Fruit fly (Drosophila melanogaster): ENCODE data around the gene Coq8.

Coq8 gene

DNA sequence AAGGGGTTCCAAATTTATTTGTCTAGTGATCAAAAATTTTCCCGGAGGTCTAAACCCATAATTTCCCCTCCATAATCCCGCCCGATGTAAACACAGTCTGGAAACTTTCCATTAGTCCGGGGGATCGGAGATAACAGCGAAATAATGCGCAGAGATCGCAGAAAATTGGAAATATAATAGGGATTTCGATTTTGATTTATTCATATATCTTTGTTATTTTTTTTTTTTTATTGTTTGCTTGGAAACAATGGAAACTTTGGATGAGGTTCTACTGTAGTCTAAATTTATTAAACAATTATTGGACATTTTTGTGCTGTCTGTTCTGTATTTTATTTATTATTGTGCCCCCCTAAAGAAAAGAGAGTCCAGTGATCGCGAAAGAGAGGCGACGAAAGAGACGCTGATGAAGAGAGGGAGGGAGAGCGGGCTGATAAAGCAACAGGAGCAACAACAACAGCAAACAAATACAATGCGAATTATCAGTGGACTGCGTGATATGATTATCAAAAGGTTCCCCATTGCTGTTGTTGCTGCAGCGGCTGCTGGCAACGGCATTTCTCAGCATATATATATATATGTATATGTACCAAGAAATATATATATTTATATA, 5.7 kb downstream of the Coq8 start (continued):
- no peak for TF ChIP-seq CG8089 (GFP tag; optimal IDR thresholded peaks at IDR 0.05)
- TF ChIP-seq nom (GFP tag; optimal IDR thresholded peaks at IDR 0.05), result peak; percentile 39
- TF ChIP-seq so (GFP tag; IDR thresholded peaks at IDR 0.05), result no peak
- no peak for TF ChIP-seq usp (GFP tag; optimal IDR thresholded peaks at IDR 0.05)
- no peak for TF ChIP-seq CG13296 (GFP tag; optimal IDR thresholded peaks at IDR 0.05)
- no peak for TF ChIP-seq Aef1 (GFP tag; IDR thresholded peaks at IDR 0.05)
- no peak for TF ChIP-seq HLH4C (GFP tag; IDR thresholded peaks at IDR 0.05; ENCODE audit: partially characterized antibody)
- no peak for TF ChIP-seq ara (GFP tag; IDR thresholded peaks at IDR 0.05)
- TF ChIP-seq BEAF-32 (GFP tag; optimal IDR thresholded peaks at IDR 0.05), result no peak
- TF ChIP-seq esg (GFP tag; conservative IDR thresholded peaks at IDR 0.05), result no peak
- no peak for TF ChIP-seq Xbp1 (GFP tag; optimal IDR thresholded peaks at IDR 0.05)
- no peak for TF ChIP-seq CG11398 (GFP tag; optimal IDR thresholded peaks at IDR 0.05)
- TF ChIP-seq wek (GFP tag; optimal IDR thresholded peaks at IDR 0.05), result no peak
- no peak for TF ChIP-seq cato (GFP tag; optimal IDR thresholded peaks at IDR 0.05; ENCODE audit: borderline replicate concordance)
- TF ChIP-seq cad (GFP tag; optimal IDR thresholded peaks at IDR 0.05), result no peak
- TF ChIP-seq lab (GFP tag; optimal IDR thresholded peaks at IDR 0.05), result peak; percentile 44
- no peak for TF ChIP-seq CG17385 (GFP tag; optimal IDR thresholded peaks at IDR 0.05)
- TF ChIP-seq Dref (GFP tag; IDR thresholded peaks at IDR 0.05), result no peak
- TF ChIP-seq CG13775 (GFP tag; optimal IDR thresholded peaks at IDR 0.05), result no peak
- TF ChIP-seq gt (GFP tag; IDR thresholded peaks at IDR 0.05), result no peak
- no peak for TF ChIP-seq prd (optimal IDR thresholded peaks at IDR 0.05)
- TF ChIP-seq prd (GFP tag; IDR thresholded peaks at IDR 0.05), result no peak
- TF ChIP-seq Xrp1 (GFP tag; IDR thresholded peaks at IDR 0.05), result no peak
- no peak for TF ChIP-seq CG42726 (GFP tag; IDR thresholded peaks at IDR 0.05; ENCODE audit: partially characterized antibody)
- peak; percentile 45 for TF ChIP-seq mirr (GFP tag; optimal IDR thresholded peaks at IDR 0.05)
- no peak for TF ChIP-seq ttk (GFP tag; IDR thresholded peaks at IDR 0.05)
- TF ChIP-seq fd96Cb (tag; optimal IDR thresholded peaks at IDR 0.05), result no peak
- TF ChIP-seq CG12942 (GFP tag; optimal IDR thresholded peaks at IDR 0.05), result no peak
- TF ChIP-seq Lpt (GFP tag; optimal IDR thresholded peaks at IDR 0.05), result no peak
- TF ChIP-seq sc (optimal IDR thresholded peaks at IDR 0.05), result no peak
- TF ChIP-seq sc (GFP tag; optimal IDR thresholded peaks at IDR 0.05), result no peak
- no peak for TF ChIP-seq schlank (tag; optimal IDR thresholded peaks at IDR 0.05)
- TF ChIP-seq CG12155 (GFP tag; optimal IDR thresholded peaks at IDR 0.05), result peak; percentile 2
- no peak for TF ChIP-seq CG15011 (GFP tag; optimal IDR thresholded peaks at IDR 0.05)
- no peak for TF ChIP-seq CG15073 (GFP tag; optimal IDR thresholded peaks at IDR 0.05)
- TF ChIP-seq CG6791 (GFP tag; IDR thresholded peaks at IDR 0.05; ENCODE audit: partially characterized antibody), result no peak
- TF ChIP-seq Bdp1 (GFP tag; optimal IDR thresholded peaks at IDR 0.05), result no peak
- TF ChIP-seq Ada2b (GFP tag; IDR thresholded peaks at IDR 0.05), result no peak
- no peak for TF ChIP-seq CG1024 (GFP tag; IDR thresholded peaks at IDR 0.05)
- TF ChIP-seq Tbp (GFP tag; optimal IDR thresholded peaks at IDR 0.05), result no peak
- no peak for TF ChIP-seq CG12104 (GFP tag; optimal IDR thresholded peaks at IDR 0.05)
- no peak for TF ChIP-seq CG9727 (GFP tag; optimal IDR thresholded peaks at IDR 0.05)
- no peak for TF ChIP-seq Hey (tag; optimal IDR thresholded peaks at IDR 0.05)
- TF ChIP-seq Sox102F (GFP tag; optimal IDR thresholded peaks at IDR 0.05), result peak; percentile 25
- TF ChIP-seq Neu2 (GFP tag; optimal IDR thresholded peaks at IDR 0.05; ENCODE audit: borderline replicate concordance), result no peak
- TF ChIP-seq CG9215 (GFP tag; IDR thresholded peaks at IDR 0.05), result no peak
- TF ChIP-seq Trl (optimal IDR thresholded peaks at IDR 0.05), result peak; percentile 55 to 73
- TF ChIP-seq Trl (GFP tag; optimal IDR thresholded peaks at IDR 0.05), result no peak
- peak; percentile 49 for TF ChIP-seq grau (tag; optimal IDR thresholded peaks at IDR 0.05)
- TF ChIP-seq sens (GFP tag), result peak; percentile 62
- no peak for TF ChIP-seq mld (GFP tag; IDR thresholded peaks at IDR 0.05; ENCODE audit: partially characterized antibody)
- TF ChIP-seq slbo (GFP tag; IDR thresholded peaks at IDR 0.05), result peak; percentile 44; the same call in 1 of the 2 replicates

All from whole organism, embryonic.